Fruit fly (Drosophila melanogaster) whole organism, embryonic: Measurements from ENCODE around the gene CG33258.

Source experiments
- Ada2b ChIP-seq: fragments of 200-800 bp; sonication (Bioruptor generic); IDR thresholded peaks from 2 replicates; pipeline ENCODE4 v1.3.6; 2022; ENCODE audit warnings: missing biosample characterization, missing genetic modification characterization
- Atf6 ChIP-seq: fragments of 200-800 bp; sonication (Bioruptor generic); IDR thresholded peaks from 2 replicates; pipeline ENCODE4 v1.3.6; 2022; ENCODE audit warnings: missing biosample characterization, missing genetic modification characterization
- Blimp-1 ChIP-seq: fragments of 200-800 bp; sonication (Bioruptor generic); optimal IDR thresholded peaks from 3 replicates; lab custom pipeline; 2018; ENCODE audit warnings: missing biosample characterization, missing genetic modification characterization, mild to moderate bottlenecking, moderate library complexity, missing genetic modification reagents
- CG12219 ChIP-seq: fragments of 200-800 bp; sonication (Bioruptor generic); optimal IDR thresholded peaks from 3 replicates; lab custom pipeline; 2018; ENCODE audit warnings: missing biosample characterization, mild to moderate bottlenecking, missing genetic modification characterization
- CG12299 ChIP-seq: fragments of 200-800 bp; sonication (Bioruptor generic); optimal IDR thresholded peaks from 2 replicates; lab custom pipeline; 2018; ENCODE audit warnings: missing biosample characterization, mild to moderate bottlenecking, missing genetic modification characterization
- CG12659 ChIP-seq: fragments of 200-800 bp; sonication (Bioruptor generic); optimal IDR thresholded peaks from 3 replicates; lab custom pipeline; 2017; ENCODE audit warnings: mild to moderate bottlenecking, missing biosample characterization, missing genetic modification reagents, missing genetic modification characterization
- CG17912 ChIP-seq: fragments of 200-800 bp; sonication (Bioruptor generic); optimal IDR thresholded peaks from 2 replicates; lab custom pipeline; 2018; ENCODE audit warnings: missing biosample characterization, mild to moderate bottlenecking, missing genetic modification characterization
- CG18619 ChIP-seq: fragments of 200-800 bp; sonication (Bioruptor generic); optimal IDR thresholded peaks from 3 replicates; lab custom pipeline; 2017; ENCODE audit warnings: missing biosample characterization, mild to moderate bottlenecking, missing genetic modification characterization
- CG2889 ChIP-seq: fragments of 200-800 bp; sonication (Bioruptor generic); IDR thresholded peaks from 3 replicates; pipeline ENCODE4 v1.3.6; 2022; ENCODE audit warnings: missing biosample characterization, missing genetic modification characterization
- CG30403 ChIP-seq: fragments of 200-800 bp; sonication (Bioruptor generic); optimal IDR thresholded peaks from 3 replicates; lab custom pipeline; 2016; ENCODE audit warnings: missing biosample characterization, missing genetic modification characterization
- CG31441 ChIP-seq: fragments of 200-800 bp; sonication (Bioruptor generic); IDR thresholded peaks from 2 replicates; pipeline ENCODE4 v1.3.6; 2022; ENCODE audit warnings: missing biosample characterization, missing genetic modification characterization
- CG3838 ChIP-seq: fragments of 200-800 bp; sonication (Bioruptor generic); optimal IDR thresholded peaks from 3 replicates; lab custom pipeline; 2016; ENCODE audit warnings: missing biosample characterization, missing genetic modification characterization
- CG42726 ChIP-seq: fragments of 200-800 bp; sonication (Bioruptor generic); IDR thresholded peaks from 2 replicates; pipeline ENCODE4 v1.3.6; 2022; ENCODE audit warnings: missing biosample characterization, missing genetic modification characterization; ENCODE audit not compliant: partially characterized antibody
- CG4328 ChIP-seq: fragments of 200-800 bp; sonication (Bioruptor generic); optimal IDR thresholded peaks from 3 replicates; lab custom pipeline; 2017; ENCODE audit warnings: missing biosample characterization, missing genetic modification reagents, missing genetic modification characterization
- CTCF ChIP-seq: fragments of 200-800 bp; sonication (Bioruptor generic); optimal IDR thresholded peaks from 2 replicates; lab custom pipeline; 2017; ENCODE audit warnings: missing biosample characterization, mild to moderate bottlenecking, missing genetic modification characterization, moderate library complexity
- Chrac-16 ChIP-seq: fragments of 200-800 bp; sonication (Bioruptor generic); optimal IDR thresholded peaks from 3 replicates; lab custom pipeline; 2016; ENCODE audit warnings: missing biosample characterization, missing genetic modification characterization
- Dek ChIP-seq: fragments of 200-800 bp; sonication (Bioruptor generic); optimal IDR thresholded peaks from 3 replicates; lab custom pipeline; 2019; ENCODE audit warnings: missing biosample characterization, mild to moderate bottlenecking, missing genetic modification characterization, moderate library complexity
- Dip2 ChIP-seq: fragments of 200-800 bp; sonication (Bioruptor generic); IDR thresholded peaks from 2 replicates; pipeline ENCODE4 v1.3.6; 2022; ENCODE audit warnings: missing biosample characterization, missing genetic modification characterization
- Dp ChIP-seq: fragments of 200-800 bp; sonication (Bioruptor generic); optimal IDR thresholded peaks from 2 replicates; lab custom pipeline; 2018; ENCODE audit warnings: missing biosample characterization, mild to moderate bottlenecking, missing genetic modification characterization, moderate library complexity
- H2.0 ChIP-seq: fragments of 200-800 bp; sonication (Bioruptor generic); IDR thresholded peaks from 2 replicates; pipeline ENCODE4 v1.3.6; 2022; ENCODE audit warnings: missing biosample characterization, missing genetic modification characterization
- HLHmδ ChIP-seq: fragments of 200-800 bp; sonication (Bioruptor generic); optimal IDR thresholded peaks from 2 replicates; lab custom pipeline; 2018; ENCODE audit warnings: missing biosample characterization, mild to moderate bottlenecking, missing genetic modification characterization, moderate library complexity
- Hmx ChIP-seq: fragments of 200-800 bp; sonication (Bioruptor generic); optimal IDR thresholded peaks from 2 replicates; lab custom pipeline; 2016; ENCODE audit warnings: missing biosample characterization, missing genetic modification characterization
- MBD-R2 ChIP-seq: fragments of 200-800 bp; sonication (Bioruptor generic); IDR thresholded peaks from 2 replicates; pipeline ENCODE4 v1.3.6; 2022; ENCODE audit warnings: missing biosample characterization, missing genetic modification characterization
- Sry-δ ChIP-seq: fragments of 200-800 bp; sonication (Bioruptor generic); optimal IDR thresholded peaks from 2 replicates; lab custom pipeline; 2016; ENCODE audit warnings: missing biosample characterization, missing genetic modification characterization
- Ssrp ChIP-seq: fragments of 200-800 bp; sonication (Bioruptor generic); optimal IDR thresholded peaks from 2 replicates; lab custom pipeline; 2018; ENCODE audit warnings: missing biosample characterization, mild to moderate bottlenecking, missing genetic modification characterization, moderate library complexity
- Usf ChIP-seq: fragments of 200-800 bp; sonication (Bioruptor generic); optimal IDR thresholded peaks from 2 replicates; lab custom pipeline; 2017; ENCODE audit warnings: missing genotype, missing biosample characterization, missing genetic modification characterization
- Xrp1 ChIP-seq: fragments of 200-800 bp; sonication (Bioruptor generic); IDR thresholded peaks from 2 replicates; pipeline ENCODE4 v1.3.6; 2022; ENCODE audit warnings: missing biosample characterization, missing genetic modification characterization
- al ChIP-seq: fragments of 200-800 bp; sonication (Bioruptor generic); IDR thresholded peaks from 2 replicates; pipeline ENCODE4 v1.3.6; 2022; ENCODE audit warnings: missing biosample characterization, missing genetic modification characterization
- ci ChIP-seq: fragments of 200-800 bp; sonication (Bioruptor generic); IDR thresholded peaks from 3 replicates; pipeline ENCODE4 v1.3.6; 2022; ENCODE audit warnings: missing biosample characterization, missing genetic modification characterization
- crol ChIP-seq: fragments of 200-800 bp; sonication (Bioruptor generic); IDR thresholded peaks from 2 replicates; pipeline ENCODE4 v1.3.6; 2022; ENCODE audit warnings: missing biosample characterization, missing genetic modification characterization
- en ChIP-seq: fragments of 200-800 bp; sonication (Bioruptor generic); optimal IDR thresholded peaks from 2 replicates; lab custom pipeline; 2016; ENCODE audit warnings: missing biosample characterization, missing genetic modification characterization
- eyg ChIP-seq: fragments of 200-800 bp; sonication (Bioruptor generic); optimal IDR thresholded peaks from 3 replicates; lab custom pipeline; 2016; ENCODE audit warnings: missing biosample characterization, missing genetic modification characterization
- gcm ChIP-seq: fragments of 200-800 bp; sonication (Bioruptor generic); optimal IDR thresholded peaks from 2 replicates; lab custom pipeline; 2019; ENCODE audit warnings: missing biosample characterization, mild to moderate bottlenecking, missing genetic modification characterization, moderate library complexity
- ken ChIP-seq: fragments of 200-800 bp; sonication (Bioruptor generic); IDR thresholded peaks from 3 replicates; pipeline ENCODE4 v1.3.6; 2022; ENCODE audit warnings: missing biosample characterization, missing genetic modification characterization
- lmd ChIP-seq: fragments of 200-800 bp; sonication (Bioruptor generic); IDR thresholded peaks from 2 replicates; pipeline ENCODE4 v1.3.6; 2022; ENCODE audit warnings: missing biosample characterization, missing genetic modification characterization
- odd ChIP-seq: fragments of 200-800 bp; sonication (Bioruptor generic); optimal IDR thresholded peaks from 2 replicates; lab custom pipeline; 2017; ENCODE audit warnings: missing biosample characterization, mild to moderate bottlenecking, missing genetic modification characterization
- pb ChIP-seq: fragments of 200-800 bp; sonication (Bioruptor generic); optimal IDR thresholded peaks from 3 replicates; lab custom pipeline; 2016; ENCODE audit warnings: missing biosample characterization, missing genetic modification characterization
- prd ChIP-seq, 3 experiments: fragments of >200 bp in 2 of 3; fragments of 200-800 bp in 1 of 3; sonication (Bioruptor generic) in 1 of 3; optimal IDR thresholded peaks in 2 of 3; IDR thresholded peaks in 1 of 3; 2 replicates in 2 of 3; 3 replicates in 1 of 3; pipeline versions ENCODE4 v1.3.6 to Lab custom; 2017 to 2022; ENCODE audit warnings: missing biosample characterization in 1 of 3, missing genetic modification characterization in 1 of 3
- pros ChIP-seq: fragments of 200-800 bp; sonication (Bioruptor generic); optimal IDR thresholded peaks from 3 replicates; lab custom pipeline; 2019; ENCODE audit warnings: missing biosample characterization, mild to moderate bottlenecking, missing genetic modification characterization, moderate library complexity
- ranshi ChIP-seq: fragments of 200-800 bp; sonication (Bioruptor generic); IDR thresholded peaks from 2 replicates; pipeline ENCODE4 v1.3.6; 2022; ENCODE audit warnings: missing biosample characterization, missing genetic modification characterization
- row ChIP-seq: fragments of 200-800 bp; sonication (Bioruptor generic); IDR thresholded peaks from 3 replicates; pipeline ENCODE4 v1.3.6; 2022; ENCODE audit warnings: missing biosample characterization, missing genetic modification characterization
- sens-2 ChIP-seq: fragments of 200-800 bp; sonication (Bioruptor generic); IDR thresholded peaks from 2 replicates; pipeline ENCODE4 v1.3.6; 2022; ENCODE audit warnings: missing biosample characterization, missing genetic modification characterization
- shn ChIP-seq: fragments of 200-800 bp; sonication (Bioruptor generic); optimal IDR thresholded peaks from 3 replicates; lab custom pipeline; 2016; ENCODE audit warnings: missing biosample characterization, missing genetic modification characterization
- slbo ChIP-seq: fragments of 200-800 bp; sonication (Bioruptor generic); IDR thresholded peaks from 2 replicates; pipeline ENCODE4 v1.3.6; 2022; ENCODE audit warnings: missing biosample characterization, missing genetic modification characterization
- slp2 ChIP-seq: fragments of 200-800 bp; sonication (Bioruptor generic); optimal IDR thresholded peaks from 2 replicates; lab custom pipeline; 2016; ENCODE audit warnings: missing biosample characterization, missing genetic modification characterization
- tin ChIP-seq: fragments of 200-800 bp; sonication (Bioruptor generic); optimal IDR thresholded peaks from 3 replicates; lab custom pipeline; 2016; ENCODE audit warnings: missing biosample characterization, missing genetic modification characterization
- vnd ChIP-seq: fragments of 200-800 bp; sonication (Bioruptor generic); IDR thresholded peaks from 3 replicates; pipeline ENCODE4 v1.3.6; 2022; ENCODE audit warnings: missing biosample characterization, missing genetic modification characterization; ENCODE audit not compliant: partially characterized antibody
- wek ChIP-seq: fragments of 200-800 bp; sonication (Bioruptor generic); optimal IDR thresholded peaks from 3 replicates; lab custom pipeline; 2018; ENCODE audit warnings: missing biosample characterization, mild to moderate bottlenecking, missing genetic modification characterization, moderate library complexity
- zf30C ChIP-seq: fragments of 200-800 bp; sonication (Bioruptor generic); optimal IDR thresholded peaks from 3 replicates; lab custom pipeline; 2018; ENCODE audit warnings: missing biosample characterization, mild to moderate bottlenecking, missing genetic modification characterization

CG33258 gene

DNA sequence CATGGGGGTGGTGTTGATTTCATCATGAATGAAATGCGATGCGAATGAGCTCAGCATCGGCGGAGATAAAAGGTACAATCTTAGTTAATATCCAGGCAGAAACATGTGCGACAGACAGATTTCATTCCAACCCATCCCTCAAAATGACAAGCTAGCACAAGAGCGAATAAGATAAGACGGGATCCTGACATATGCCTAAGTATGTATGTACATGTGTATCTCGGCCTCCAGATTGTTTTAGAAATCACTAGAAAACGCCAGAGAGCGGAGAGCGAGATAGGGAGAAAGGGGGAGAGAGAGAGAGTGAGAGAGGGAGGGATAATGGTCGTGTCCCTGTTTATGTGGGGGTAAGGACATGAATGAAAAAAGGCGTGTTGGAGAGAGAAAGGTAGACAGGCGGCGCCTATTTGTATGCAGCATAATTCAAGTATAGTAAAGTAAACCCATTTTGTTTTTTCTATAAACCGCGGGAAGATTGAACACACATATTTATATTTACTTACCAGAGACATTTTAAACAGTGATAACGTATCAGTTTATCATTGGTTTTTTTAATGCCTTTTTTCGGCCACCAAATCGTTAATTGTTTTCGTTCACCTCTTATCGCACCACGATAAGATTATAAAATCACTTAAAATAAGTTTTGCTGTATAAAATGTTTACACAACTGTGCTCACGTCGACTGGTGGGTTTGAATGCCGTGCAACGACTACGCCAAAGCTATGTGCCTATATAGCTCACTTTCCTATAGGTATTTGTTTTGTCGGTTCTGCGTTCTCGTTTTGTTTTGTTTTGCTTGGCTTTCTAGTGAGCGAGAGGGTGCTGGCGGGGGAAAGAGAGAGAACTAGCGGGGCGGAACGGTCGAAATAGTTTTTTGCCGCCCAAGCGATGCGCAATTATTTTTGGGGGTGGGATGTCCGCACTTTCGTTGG, 32.1 kb upstream of the CG33258 start (continued):
- TF ChIP-seq Dp (GFP tag; lab: Kevin White, UChicago), result no peak
- no peak; the same call in 2 of the 3 replicates for TF ChIP-seq row (GFP tag; lab: Robert Waterston, UW)
- TF ChIP-seq tin, result no peak
- peak; percentile 37 for TF ChIP-seq pros (GFP tag; lab: Kevin White, UChicago)
- TF ChIP-seq CG18619 (GFP tag; lab: Kevin White, UChicago), result no peak
- peak; percentile 40 for TF ChIP-seq CG12659 (GFP tag; lab: Kevin White, UChicago)
- TF ChIP-seq al (GFP tag; lab: Robert Waterston, UW), result 0 out of 2 replicates have a peak, but pooled peaks have one; percentile 25
- peak; percentile 32 for TF ChIP-seq eyg
- no peak for TF ChIP-seq CG12219 (GFP tag; lab: Kevin White, UChicago)
- TF ChIP-seq vnd (GFP tag; lab: Robert Waterston, UW), result no peak
- no peak for TF ChIP-seq shn (GFP tag; lab: Kevin White, UChicago)
- no peak for TF ChIP-seq prd (optimal IDR thresholded peaks at IDR 0.05; lab: Kevin White, UChicago)
- no peak for TF ChIP-seq prd (GFP tag; IDR thresholded peaks at IDR 0.05; lab: Robert Waterston, UW)
- peak; percentile 36 for TF ChIP-seq Dek
- TF ChIP-seq Dip2, result no peak
- no peak for TF ChIP-seq ken (GFP tag; lab: Robert Waterston, UW)
- no peak for TF ChIP-seq sens-2 (GFP tag; lab: Robert Waterston, UW)
- no peak for TF ChIP-seq Hmx (GFP tag; lab: Kevin White, UChicago)
- no peak for TF ChIP-seq CG3838
- TF ChIP-seq H2.0 (GFP tag; lab: Robert Waterston, UW), result no peak
- no peak; the same call in 1 of the 2 replicates for TF ChIP-seq CG42726 (GFP tag; lab: Robert Waterston, UW)
- TF ChIP-seq Ssrp (tag; lab: Kevin White, UChicago), result no peak
- TF ChIP-seq CG12299, result peak; percentile 65
- TF ChIP-seq wek, result peak; percentile 43
- no peak for TF ChIP-seq slp2
- peak; percentile 38; the same call in 1 of the 2 replicates for TF ChIP-seq CG31441
- peak; percentile 66 for TF ChIP-seq CG4328 (GFP tag; lab: Kevin White, UChicago)
- TF ChIP-seq ci (GFP tag; lab: Robert Waterston, UW), result no peak
- no peak for TF ChIP-seq CG30403
- TF ChIP-seq CTCF (GFP tag; lab: Kevin White, UChicago), result no peak
- peak; percentile 5 for TF ChIP-seq en
- no peak for TF ChIP-seq Sry-δ (GFP tag; lab: Kevin White, UChicago)
- peak; percentile 35; the same call in 1 of the 2 replicates for TF ChIP-seq slbo (GFP tag; lab: Robert Waterston, UW)
- TF ChIP-seq gcm (GFP tag; lab: Kevin White, UChicago), result peak; percentile 21
- TF ChIP-seq crol (GFP tag; lab: Robert Waterston, UW), result peak; percentile 98
- no peak for TF ChIP-seq zf30C
- no peak for TF ChIP-seq Usf (GFP tag; lab: Kevin White, UChicago)
- peak; percentile 52 for TF ChIP-seq CG17912 (GFP tag; lab: Kevin White, UChicago)
- peak; percentile 70 for TF ChIP-seq Atf6 (GFP tag; lab: Robert Waterston, UW)
- TF ChIP-seq HLHmδ (GFP tag; lab: Kevin White, UChicago), result peak; percentile 9
- TF ChIP-seq Xrp1 (GFP tag; lab: Robert Waterston, UW), result peak; percentile 49; the same call in 1 of the 2 replicates
- peak; percentile 12; the same call in 1 of the 2 replicates for TF ChIP-seq lmd (GFP tag; lab: Robert Waterston, UW)
- TF ChIP-seq odd (GFP tag; lab: Kevin White, UChicago), result peak; percentile 63
- 0 out of 2 replicates have a peak, but pooled peaks have one; percentile 7 for TF ChIP-seq Ada2b (GFP tag; lab: Robert Waterston, UW)
- no peak for TF ChIP-seq Chrac-16
- 0 out of 2 replicates have a peak, but pooled peaks have one; percentile 19 for TF ChIP-seq ranshi (GFP tag; lab: Robert Waterston, UW)
- TF ChIP-seq MBD-R2, result peak; percentile 28
- no peak for TF ChIP-seq CG2889
- no peak for TF ChIP-seq Blimp-1 (GFP tag; lab: Kevin White, UChicago)
- TF ChIP-seq pb (GFP tag; lab: Kevin White, UChicago), result no peak
